Worm (Caenorhabditis elegans) whole organism, late embryonic: Measurements from ENCODE around the gene ugt-56.

ENCODE experiments used
- C38D4.7 ChIP-seq: fragments of 200-800 bp; sonication (Bioruptor generic); optimal IDR thresholded peaks from 2 replicates; lab custom pipeline; 2018; ENCODE audit warnings: mild to moderate bottlenecking, missing genetic modification characterization, moderate library complexity, missing compliant biosample characterization
- K09A11.1 ChIP-seq: sonication (generic microtip); optimal IDR thresholded peaks from 2 replicates; lab custom pipeline; 2017; ENCODE audit warnings: antibody characterized with exemption, mild to moderate bottlenecking, missing genetic modification characterization, missing compliant biosample characterization; ENCODE audit not compliant: insufficient read depth
- Y22D7AL.16 ChIP-seq: sonication (generic microtip); optimal IDR thresholded peaks from 2 replicates; lab custom pipeline; 2016; ENCODE audit warnings: missing genetic modification characterization, missing compliant biosample characterization
- ceh-14 ChIP-seq: sonication (generic microtip); optimal IDR thresholded peaks from 2 replicates; lab custom pipeline; 2016; ENCODE audit warnings: missing genotype, missing genetic modification characterization, missing compliant biosample characterization
- ceh-18 ChIP-seq: sonication (generic microtip); optimal IDR thresholded peaks from 2 replicates; lab custom pipeline; 2016; ENCODE audit warnings: missing genetic modification characterization, missing compliant biosample characterization
- ceh-19 ChIP-seq: fragments of 200-800 bp; sonication (Bioruptor generic); optimal IDR thresholded peaks from 2 replicates; lab custom pipeline; 2018; ENCODE audit warnings: mild to moderate bottlenecking, missing genetic modification characterization, missing compliant biosample characterization
- ceh-2 ChIP-seq: sonication (generic microtip); optimal IDR thresholded peaks from 2 replicates; lab custom pipeline; 2016; ENCODE audit warnings: missing genotype, missing genetic modification characterization, missing compliant biosample characterization
- ceh-22 ChIP-seq: sonication (generic microtip); optimal IDR thresholded peaks from 2 replicates; lab custom pipeline; 2017; ENCODE audit warnings: missing biosample characterization, missing genetic modification characterization
- ceh-34 ChIP-seq: sonication (generic microtip); optimal IDR thresholded peaks from 2 replicates; lab custom pipeline; 2016; ENCODE audit warnings: mild to moderate bottlenecking, missing genetic modification characterization, missing compliant biosample characterization
- ceh-45 ChIP-seq: fragments of 200-800 bp; sonication (Bioruptor generic); IDR thresholded peaks from 2 replicates; pipeline ENCODE4 v1.3.6; 2022; ENCODE audit warnings: missing genetic modification reagents, missing genetic modification characterization, missing compliant biosample characterization
- ceh-48 ChIP-seq: sonication (generic microtip); optimal IDR thresholded peaks from 2 replicates; lab custom pipeline; 2016; ENCODE audit warnings: missing genetic modification characterization, inconsistent platforms, missing compliant biosample characterization
- ceh-9 ChIP-seq: sonication (generic microtip); optimal IDR thresholded peaks from 2 replicates; lab custom pipeline; 2016; ENCODE audit warnings: mild to moderate bottlenecking, missing genetic modification characterization, inconsistent platforms, missing compliant biosample characterization
- elt-2 ChIP-seq: sonication (generic microtip); optimal IDR thresholded peaks from 2 replicates; lab custom pipeline; 2016; ENCODE audit warnings: missing genetic modification reagents, missing genetic modification characterization, missing compliant biosample characterization
- eyg-1 ChIP-seq: sonication (generic microtip); optimal IDR thresholded peaks from 2 replicates; lab custom pipeline; 2016; ENCODE audit warnings: missing genotype, missing genetic modification characterization, missing compliant biosample characterization
- fax-1 ChIP-seq: sonication (generic microtip); optimal IDR thresholded peaks from 2 replicates; lab custom pipeline; 2016; ENCODE audit warnings: missing genotype, missing genetic modification characterization, missing compliant biosample characterization
- fkh-10 ChIP-seq: fragments of 150-350 bp; optimal IDR thresholded peaks from 2 replicates; lab custom pipeline; 2014; ENCODE audit warnings: missing biosample characterization, missing genetic modification reagents, missing genetic modification characterization
- gmeb-2 ChIP-seq: sonication (generic microtip); optimal IDR thresholded peaks from 2 replicates; lab custom pipeline; 2016; ENCODE audit warnings: missing genetic modification characterization, inconsistent platforms, missing compliant biosample characterization
- hlh-15 ChIP-seq: sonication (generic microtip); optimal IDR thresholded peaks from 2 replicates; lab custom pipeline; 2016; ENCODE audit warnings: missing genetic modification characterization, missing compliant biosample characterization
- hlh-30 ChIP-seq: sonication (generic microtip); optimal IDR thresholded peaks from 2 replicates; lab custom pipeline; 2017; ENCODE audit warnings: antibody characterized with exemption, missing genetic modification characterization, missing compliant biosample characterization; ENCODE audit not compliant: insufficient read depth
- hlh-6 ChIP-seq: sonication (generic microtip); optimal IDR thresholded peaks from 2 replicates; lab custom pipeline; 2016; ENCODE audit warnings: missing genotype, missing genetic modification characterization, missing compliant biosample characterization
- lim-6 ChIP-seq: sonication (generic microtip); optimal IDR thresholded peaks from 2 replicates; lab custom pipeline; 2016; ENCODE audit warnings: missing genetic modification characterization, missing compliant biosample characterization
- lin-11 ChIP-seq: fragments of 200-800 bp; sonication (Bioruptor generic); optimal IDR thresholded peaks from 2 replicates; lab custom pipeline; 2018; ENCODE audit warnings: mild to moderate bottlenecking, missing genetic modification characterization, missing compliant biosample characterization
- nfya-1 ChIP-seq: sonication (generic microtip); optimal IDR thresholded peaks from 2 replicates; lab custom pipeline; 2017; ENCODE audit warnings: missing genetic modification characterization, mild to moderate bottlenecking, missing compliant biosample characterization, antibody characterized with exemption, moderate library complexity
- nhr-11 ChIP-seq: fragments of 150-350 bp; optimal IDR thresholded peaks from 2 replicates; lab custom pipeline; 2014; ENCODE audit warnings: missing biosample characterization, missing genetic modification characterization
- npax-4 ChIP-seq: sonication (generic microtip); optimal IDR thresholded peaks from 2 replicates; lab custom pipeline; 2016; ENCODE audit warnings: missing genetic modification characterization, missing compliant biosample characterization
- odd-2 ChIP-seq: sonication (generic microtip); optimal IDR thresholded peaks from 2 replicates; lab custom pipeline; 2017; ENCODE audit warnings: antibody characterized with exemption, mild to moderate bottlenecking, missing genetic modification characterization, missing compliant biosample characterization
- pag-3 ChIP-seq: sonication (generic microtip); optimal IDR thresholded peaks from 2 replicates; lab custom pipeline; 2016; ENCODE audit warnings: missing compliant biosample characterization, missing genetic modification characterization, borderline replicate concordance
- pat-9 ChIP-seq: fragments of 200-800 bp; sonication (Bioruptor generic); optimal IDR thresholded peaks from 2 replicates; lab custom pipeline; 2018; ENCODE audit warnings: mild to moderate bottlenecking, missing genetic modification characterization, moderate library complexity, missing compliant biosample characterization
- pqm-1 ChIP-seq: sonication (generic microtip); optimal IDR thresholded peaks from 2 replicates; lab custom pipeline; 2016; ENCODE audit warnings: missing genetic modification characterization, missing compliant biosample characterization
- pros-1 ChIP-seq: fragments of 150-350 bp; optimal IDR thresholded peaks from 2 replicates; lab custom pipeline; 2014; ENCODE audit warnings: missing biosample characterization, missing genetic modification reagents, missing genetic modification characterization
- sox-4 ChIP-seq: sonication (generic microtip); optimal IDR thresholded peaks from 2 replicates; lab custom pipeline; 2017; ENCODE audit warnings: mild to moderate bottlenecking, missing genetic modification characterization, inconsistent platforms, missing compliant biosample characterization
- tbx-2 ChIP-seq: sonication (generic microtip); optimal IDR thresholded peaks from 2 replicates; lab custom pipeline; 2016; ENCODE audit warnings: missing genetic modification characterization, missing compliant biosample characterization
- ttx-3 ChIP-seq: sonication (generic microtip); optimal IDR thresholded peaks from 2 replicates; lab custom pipeline; 2016; ENCODE audit warnings: missing genetic modification reagents, missing genetic modification characterization, missing compliant biosample characterization
- unc-42 ChIP-seq: sonication (generic microtip); optimal IDR thresholded peaks from 2 replicates; lab custom pipeline; 2016; ENCODE audit warnings: missing genotype, missing genetic modification characterization, missing compliant biosample characterization
- unc-55 ChIP-seq: sonication (generic microtip); optimal IDR thresholded peaks from 2 replicates; lab custom pipeline; 2017; ENCODE audit warnings: missing biosample characterization, missing genetic modification reagents, missing genetic modification characterization
- unc-86 ChIP-seq: sonication (generic microtip); optimal IDR thresholded peaks from 2 replicates; lab custom pipeline; 2016; ENCODE audit warnings: missing genetic modification characterization, missing compliant biosample characterization
- ztf-16 ChIP-seq: sonication (generic microtip); optimal IDR thresholded peaks from 2 replicates; lab custom pipeline; 2017; ENCODE audit warnings: missing genetic modification characterization, missing compliant biosample characterization

ugt-56 gene

DNA sequence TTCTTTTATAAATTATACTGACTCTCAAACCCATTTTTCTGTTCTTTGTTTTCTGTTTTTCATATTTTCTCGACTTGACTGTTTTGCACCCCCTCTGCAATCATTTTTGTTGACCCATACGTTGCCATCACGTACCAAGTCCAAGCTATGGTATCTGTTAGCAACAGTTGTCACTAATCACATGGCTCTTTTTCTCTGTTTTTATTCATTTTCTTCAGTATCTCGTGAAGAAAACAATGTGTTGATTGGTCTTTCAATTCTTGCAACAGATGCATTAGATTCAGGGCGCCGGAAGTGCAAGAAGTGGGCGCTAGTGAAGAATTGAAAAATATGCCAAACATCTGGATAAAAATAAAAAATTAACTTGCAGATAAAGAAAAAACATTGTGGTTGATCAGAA, 23.3 kb upstream of the ugt-56 start:
- TF ChIP-seq gmeb-2 (tag; lab: Kevin White, UChicago) (no peak), nfya-1 (tag; lab: Kevin White, UChicago) (peak; percentile 23), unc-55 (GFP tag; lab: Kevin White, UChicago) (peak; percentile 15), nhr-11 (tag; lab: Kevin White, UChicago) (no peak), C38D4.7 (GFP tag; lab: Kevin White, UChicago) (no peak), ceh-18 (peak; percentile 27)

DNA sequence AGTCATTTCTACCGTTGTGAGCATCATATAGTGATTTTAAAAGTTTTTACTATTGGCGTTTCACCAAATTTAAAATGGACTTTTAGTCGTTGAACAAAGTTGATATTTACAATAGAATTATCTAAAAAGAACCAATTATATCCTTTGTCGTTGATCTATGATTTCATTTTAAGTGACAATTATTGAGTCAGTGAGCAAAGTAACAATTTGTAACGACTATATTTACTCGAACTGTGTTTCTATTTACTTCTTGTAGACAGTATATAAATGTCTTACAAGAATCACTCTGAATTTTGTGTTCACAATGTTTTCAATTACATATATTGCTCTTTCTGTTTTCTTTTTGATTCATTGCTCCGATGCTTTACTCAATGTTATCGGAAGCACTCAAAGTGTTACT, 17.7 kb upstream of the ugt-56 start, which contains the start of gene ttr-22:
TSS of gene ttr-22 (plus strand) at position 301 of the 400 bp plus-strand sequence.
- no peak for TF ChIP-seq hlh-15
- TF ChIP-seq eyg-1, result no peak
- TF ChIP-seq unc-86 (tag; lab: Kevin White, UChicago), result no peak
- TF ChIP-seq odd-2 (tag; lab: Kevin White, UChicago), result no peak
- TF ChIP-seq ceh-9, result no peak
- TF ChIP-seq pat-9, result no peak
- no peak for TF ChIP-seq ztf-16 (tag; lab: Kevin White, UChicago)
- no peak for TF ChIP-seq hlh-30 (tag; lab: Kevin White, UChicago)
- TF ChIP-seq nfya-1 (tag; lab: Kevin White, UChicago), result no peak
- TF ChIP-seq ceh-34 (tag; lab: Kevin White, UChicago), result no peak
- no peak for TF ChIP-seq ceh-22 (tag; lab: Kevin White, UChicago)
- TF ChIP-seq tbx-2 (tag; lab: Kevin White, UChicago), result no peak
- TF ChIP-seq pag-3 (tag; lab: Kevin White, UChicago), result no peak

ce11 chrV:12244980-12245742, 13.6 kb upstream of the ugt-56 start, which contains the start of the genes T04H1.13, slfl-5 and rad-50:
Gene T04H1.13 (minus strand): TSS chrV:12245030.
Gene slfl-5 (minus strand): TSS chrV:12245044.
Gene rad-50 (plus strand): TSS chrV:12245646.
- no peak for TF ChIP-seq npax-4 (tag; lab: Kevin White, UChicago)
- no peak for TF ChIP-seq unc-55 (GFP tag; lab: Kevin White, UChicago)
- TF ChIP-seq lin-11 (tag; lab: Kevin White, UChicago), result no peak
- TF ChIP-seq ceh-14 (tag; lab: Kevin White, UChicago), result no peak
- no peak for TF ChIP-seq pag-3 (tag; lab: Kevin White, UChicago)
- TF ChIP-seq nhr-11 (tag; lab: Kevin White, UChicago), result no peak
- no peak for TF ChIP-seq hlh-6
- TF ChIP-seq pqm-1 (tag; lab: Kevin White, UChicago), result no peak
- no peak for TF ChIP-seq unc-42 (tag; lab: Kevin White, UChicago)

DNA sequence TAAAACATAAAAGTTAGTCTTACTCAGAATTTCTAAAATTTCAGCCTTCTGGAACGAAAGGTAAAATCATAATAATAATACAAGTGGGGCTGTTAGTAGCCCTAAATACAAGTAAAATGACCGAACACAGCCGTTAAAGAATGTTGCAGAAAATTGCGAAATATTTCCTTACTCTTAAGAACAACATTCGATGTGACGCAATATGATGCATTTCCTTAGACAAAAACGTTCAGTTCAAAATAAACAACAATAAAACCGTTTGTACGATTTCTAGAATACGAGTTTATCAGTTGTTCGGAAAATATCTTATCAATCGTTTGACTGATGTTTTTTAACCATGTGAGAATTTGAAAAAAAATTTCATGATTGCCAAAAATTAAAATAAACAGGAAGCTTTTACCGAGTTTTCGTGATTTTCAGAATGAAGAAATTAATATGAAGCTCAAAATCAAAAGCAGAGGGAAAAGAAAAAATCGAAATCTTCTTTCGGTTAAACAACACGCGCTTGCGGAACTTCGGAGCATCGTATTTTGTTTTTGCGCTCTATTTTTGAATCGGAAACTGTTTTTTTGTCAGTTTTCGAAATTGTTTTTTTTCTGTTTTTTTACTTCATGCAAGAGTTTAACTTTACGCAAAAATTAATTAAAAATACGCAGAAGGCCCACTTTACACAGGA, 12.9 kb upstream of the ugt-56 start:
- peak; percentile 1 for TF ChIP-seq ceh-48 (tag; lab: Kevin White, UChicago)
- no peak for TF ChIP-seq elt-2 (tag; lab: Kevin White, UChicago)
- TF ChIP-seq, all 69 proteins: peak for 1

ce11 chrV:12251041-12251440, 7.7 kb upstream of the ugt-56 start, which contains the start of gene T04H1.5:
Gene T04H1.5 (plus strand): TSS chrV:12251341.
- TF ChIP-seq ceh-18, result no peak
- TF ChIP-seq pros-1 (tag; lab: Kevin White, UChicago), result no peak
- TF ChIP-seq K09A11.1 (tag; lab: Kevin White, UChicago), result no peak
- TF ChIP-seq fkh-10, result no peak
- TF ChIP-seq ceh-22 (tag; lab: Kevin White, UChicago), result no peak
- no peak for TF ChIP-seq ttx-3
- TF ChIP-seq ceh-45 (GFP tag; lab: Robert Waterston, UW), result no peak
- no peak for TF ChIP-seq lim-6 (tag; lab: Kevin White, UChicago)
- no peak for TF ChIP-seq nfya-1 (tag; lab: Kevin White, UChicago)
- TF ChIP-seq Y22D7AL.16 (tag; lab: Kevin White, UChicago), result no peak
- TF ChIP-seq ceh-34 (tag; lab: Kevin White, UChicago), result no peak
- no peak for TF ChIP-seq ztf-16 (tag; lab: Kevin White, UChicago)
- TF ChIP-seq hlh-6, result no peak
- no peak for TF ChIP-seq gmeb-2 (tag; lab: Kevin White, UChicago)
- TF ChIP-seq ceh-2 (tag; lab: Kevin White, UChicago), result no peak
- no peak for TF ChIP-seq ceh-19 (GFP tag; lab: Kevin White, UChicago)
- TF ChIP-seq sox-4, result no peak
- TF ChIP-seq fax-1 (tag; lab: Kevin White, UChicago), result no peak
